Worm (Caenorhabditis elegans) whole organism, L4 larva: ENCODE results near the gene srd-42.

Experiments used
- daf-8 ChIP-seq: fragments of 200-800 bp; sonication (Bioruptor generic); IDR thresholded peaks from 2 replicates; pipeline ENCODE4 v1.3.6; 2022; ENCODE audit warnings: missing genetic modification characterization, missing compliant biosample characterization
- jun-1 ChIP-seq: fragments of 150-350 bp; optimal IDR thresholded peaks from 2 replicates; lab custom pipeline; 2014; ENCODE audit warnings: missing biosample characterization, missing genetic modification reagents, missing genetic modification characterization
- madf-5 ChIP-seq, 2 experiments: fragments of 200-800 bp; sonication (Bioruptor generic); IDR thresholded peaks; 2 replicates each; pipeline ENCODE4 v1.3.6; 2022; ENCODE audit warnings: missing compliant biosample characterization in 2 of 2, missing genetic modification characterization in 2 of 2
- mep-1 ChIP-seq: fragments of 150-350 bp; sonication (generic microtip); optimal IDR thresholded peaks from 3 replicates; lab custom pipeline; 2014; ENCODE audit warnings: missing biosample characterization, missing genetic modification characterization
- nhr-76 ChIP-seq: fragments of 150-350 bp; optimal IDR thresholded peaks from 2 replicates; lab custom pipeline; 2014; ENCODE audit warnings: missing biosample characterization, missing genetic modification characterization
- nhr-77 ChIP-seq: fragments of 150-350 bp; optimal IDR thresholded peaks from 2 replicates; lab custom pipeline; 2014; ENCODE audit warnings: missing biosample characterization, missing genetic modification characterization
- zfp-2 ChIP-seq: sonication (generic microtip); optimal IDR thresholded peaks from 2 replicates; lab custom pipeline; 2016; ENCODE audit warnings: mild to moderate bottlenecking, missing genetic modification characterization, missing compliant biosample characterization

- TF ChIP-seq zfp-2 (no peak), daf-8 (GFP tag; lab: Robert Waterston, UW) (no peak), madf-5 (GFP tag; IDR thresholded peaks at IDR 0.05; lab: Robert Waterston, UW) (no peak), mep-1 (no peak), nhr-77 (tag; lab: Kevin White, UChicago) (no peak), jun-1 (tag; lab: Kevin White, UChicago) (no peak), nhr-76 (tag; lab: Kevin White, UChicago) (no peak)
These were observed 12.7 kb downstream of the srd-42 start, which contains the start of gene R04D3.3 for ce11 chrX:13290531-13290930.
